Worm (Caenorhabditis elegans): ENCODE measurements around the gene tag-30.

DNA sequence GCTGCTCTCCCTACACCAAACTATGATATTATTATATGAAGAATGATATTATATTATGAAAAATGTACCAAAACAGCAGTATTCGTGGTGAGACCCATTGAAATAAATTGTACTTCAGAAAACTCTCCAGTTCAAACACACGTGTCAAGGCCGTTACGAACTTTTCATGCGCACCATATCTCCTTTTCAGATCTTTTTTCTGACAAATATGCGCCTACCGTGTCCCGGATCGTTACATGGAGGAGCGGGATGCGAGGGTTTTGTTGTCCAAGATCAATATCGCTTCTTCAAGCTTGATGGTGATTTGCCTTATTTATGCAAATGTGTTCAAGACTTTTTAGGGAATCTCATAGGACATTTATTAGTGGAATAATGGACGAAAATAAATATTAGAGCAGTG is 48.7 kb upstream of the tag-30 start:
- TF ChIP-seq egl-27 (tag; optimal IDR thresholded peaks at IDR 0.05) (no peak), nhr-111 (GFP tag; optimal IDR thresholded peaks at IDR 0.05) (no peak)
